Worm (Caenorhabditis elegans) whole organism, L4/young adult: ENCODE data around the gene sea-1.

Source experiments
- W03F9.2 ChIP-seq: fragments of 150-350 bp; optimal IDR thresholded peaks from 2 replicates; lab custom pipeline; 2014; ENCODE audit warnings: missing biosample characterization, missing genetic modification characterization
- dao-5 ChIP-seq: sonication (generic microtip); optimal IDR thresholded peaks from 2 replicates; lab custom pipeline; 2016; ENCODE audit warnings: missing genotype, missing genetic modification characterization, moderate library complexity, missing compliant biosample characterization
- him-1 ChIP-seq: sonication (generic microtip); optimal IDR thresholded peaks from 2 replicates; lab custom pipeline; 2016; ENCODE audit warnings: missing genotype, missing genetic modification reagents, missing genetic modification characterization, missing compliant biosample characterization

DNA sequence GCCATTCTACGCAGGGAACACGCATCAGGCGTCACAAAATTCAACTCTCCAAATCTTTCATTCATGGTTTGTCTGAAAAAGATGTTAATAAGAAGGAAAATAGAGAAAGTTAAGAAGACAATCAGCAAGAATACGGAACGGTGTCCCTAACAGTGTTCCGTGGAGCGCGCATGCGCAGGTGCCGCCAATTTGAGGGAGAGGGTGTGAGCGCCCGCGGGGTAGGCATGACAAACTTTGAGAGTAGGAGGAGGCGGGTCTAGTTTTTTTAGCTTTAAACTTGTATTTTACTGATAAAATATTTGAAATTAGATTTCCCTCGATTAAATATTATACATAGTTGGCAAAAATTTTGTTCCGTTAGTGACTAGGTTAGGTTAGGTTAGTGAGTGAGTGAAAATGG, 7.0 kb upstream of the sea-1 start:
- no peak for TF ChIP-seq W03F9.2
- TF ChIP-seq dao-5 (tag; lab: Kevin White, UChicago) = no peak
- no peak for TF ChIP-seq him-1 (tag; lab: Kevin White, UChicago)
